Worm (Caenorhabditis elegans) whole organism, midembryonic: Measurements from ENCODE around the gene F02D8.1.

ENCODE experiments used
- T22C8.4 ChIP-seq: fragments of 200-800 bp; sonication (Bioruptor generic); IDR thresholded peaks from 2 replicates; pipeline ENCODE4 v1.3.6; 2022; ENCODE audit warnings: missing genetic modification characterization, missing compliant biosample characterization
- cog-1 ChIP-seq: sonication (generic microtip); optimal IDR thresholded peaks from 2 replicates; lab custom pipeline; 2016; ENCODE audit warnings: missing genetic modification characterization, missing compliant biosample characterization
- flt-1 ChIP-seq: fragments of 200-800 bp; sonication (Bioruptor generic); IDR thresholded peaks from 2 replicates; pipeline ENCODE4 v1.3.6; 2022; ENCODE audit warnings: missing genetic modification characterization, missing compliant biosample characterization
- klf-2 ChIP-seq: fragments of 200-800 bp; sonication (Bioruptor generic); conservative IDR thresholded peaks from 2 replicates; pipeline ENCODE4 v1.3.6; 2022; ENCODE audit warnings: missing genetic modification reagents, missing genetic modification characterization, missing compliant biosample characterization
- med-1 ChIP-seq: sonication (generic microtip); optimal IDR thresholded peaks from 2 replicates; lab custom pipeline; 2017; ENCODE audit warnings: missing genetic modification characterization, mild to moderate bottlenecking, missing compliant biosample characterization, antibody characterized with exemption, missing genetic modification reagents; ENCODE audit not compliant: insufficient read depth
- ref-1 ChIP-seq: fragments of 200-800 bp; sonication (Bioruptor generic); conservative IDR thresholded peaks from 2 replicates; pipeline ENCODE4 v1.3.6; 2022; ENCODE audit warnings: missing genetic modification reagents, missing genetic modification characterization, missing compliant biosample characterization
- tab-1 ChIP-seq: fragments of 200-800 bp; sonication (Bioruptor generic); IDR thresholded peaks from 2 replicates; pipeline ENCODE4 v1.3.6; 2022; ENCODE audit warnings: missing genetic modification characterization, missing compliant biosample characterization
- ztf-23 ChIP-seq: fragments of 200-800 bp; sonication (Bioruptor generic); IDR thresholded peaks from 2 replicates; pipeline ENCODE4 v1.3.6; 2022; ENCODE audit warnings: missing genetic modification reagents, missing genetic modification characterization, missing compliant biosample characterization
- ztf-29 ChIP-seq: fragments of 200-800 bp; sonication (Bioruptor generic); IDR thresholded peaks from 2 replicates; pipeline ENCODE4 v1.3.6; 2022; ENCODE audit warnings: missing genetic modification reagents, missing genetic modification characterization, missing compliant biosample characterization

Gene F02D8.1

ce11 chrV:14984593-14984992 is 6.1 kb upstream of the F02D8.1 start, which contains the start of gene F02D8.4:
Gene F02D8.4, plus strand, starts transcription at chrV:14984893.
- TF ChIP-seq flt-1 (GFP tag; lab: Robert Waterston, UW), result no peak

ce11 chrV:14979937-14980336 is 1.4 kb upstream of the F02D8.1 start, which contains the start of gene xbx-1:
Gene xbx-1, plus strand, starts transcription at chrV:14980237.
- TF ChIP-seq tab-1 (GFP tag; lab: Robert Waterston, UW) (no peak), klf-2 (GFP tag; lab: Robert Waterston, UW) (no peak), med-1 (GFP tag; lab: Kevin White, UChicago) (no peak), cog-1 (tag; lab: Kevin White, UChicago) (no peak), ztf-29 (GFP tag; lab: Robert Waterston, UW) (no peak), ref-1 (GFP tag; lab: Robert Waterston, UW) (no peak), ztf-23 (no peak), flt-1 (GFP tag; lab: Robert Waterston, UW) (no peak), T22C8.4 (no peak)

- TF ChIP-seq flt-1 (GFP tag; lab: Robert Waterston, UW) (no peak), med-1 (GFP tag; lab: Kevin White, UChicago) (no peak), tab-1 (GFP tag; lab: Robert Waterston, UW) (no peak), klf-2 (GFP tag; lab: Robert Waterston, UW) (no peak), T22C8.4 (no peak), ztf-29 (GFP tag; lab: Robert Waterston, UW) (no peak), cog-1 (tag; lab: Kevin White, UChicago) (no peak), ztf-23 (no peak), ref-1 (GFP tag; lab: Robert Waterston, UW) (no peak)
Observed at ce11 chrV:14971136-14971535, 7.4 kb downstream of the F02D8.1 start, which contains the start of gene nlp-59. Gene nlp-59, plus strand, starts transcription at chrV:14971436.

- TF ChIP-seq T22C8.4 (no peak), ztf-23 (no peak), flt-1 (GFP tag; lab: Robert Waterston, UW) (no peak), klf-2 (GFP tag; lab: Robert Waterston, UW) (no peak), ref-1 (GFP tag; lab: Robert Waterston, UW) (no peak)
Observed at ce11 chrV:14955676-14956075, 22.8 kb downstream of the F02D8.1 start, which contains the start of gene F02D8.9. Gene F02D8.9, minus strand, starts transcription at chrV:14955776.

ce11 chrV:14954633-14955032 is 23.9 kb downstream of the F02D8.1 start, which contains the start of gene C30G7.5:
Gene C30G7.5, minus strand, starts transcription at chrV:14954733.
- TF ChIP-seq tab-1 (GFP tag; lab: Robert Waterston, UW), result no peak
- TF ChIP-seq med-1 (GFP tag; lab: Kevin White, UChicago), result no peak
- TF ChIP-seq klf-2 (GFP tag; lab: Robert Waterston, UW), result no peak

ce11 chrV:14949477-14949876 is 29.0 kb downstream of the F02D8.1 start, which contains the start of gene hil-1:
Gene hil-1, plus strand, starts transcription at chrV:14949777.
- TF ChIP-seq flt-1 (GFP tag; lab: Robert Waterston, UW) (no peak), cog-1 (tag; lab: Kevin White, UChicago) (no peak), ztf-29 (GFP tag; lab: Robert Waterston, UW) (no peak), T22C8.4 (no peak), tab-1 (GFP tag; lab: Robert Waterston, UW) (no peak)

- TF ChIP-seq cog-1 (tag; lab: Kevin White, UChicago), result no peak
- TF ChIP-seq klf-2 (GFP tag; lab: Robert Waterston, UW), result no peak
- TF ChIP-seq ref-1 (GFP tag; lab: Robert Waterston, UW), result no peak
- TF ChIP-seq ztf-29 (GFP tag; lab: Robert Waterston, UW), result no peak
- TF ChIP-seq ztf-23, result no peak
- TF ChIP-seq med-1 (GFP tag; lab: Kevin White, UChicago), result no peak
- TF ChIP-seq T22C8.4, result no peak
- no peak for TF ChIP-seq flt-1 (GFP tag; lab: Robert Waterston, UW)
- TF ChIP-seq tab-1 (GFP tag; lab: Robert Waterston, UW), result no peak
Observed at ce11 chrV:14948566-14948965, 29.9 kb downstream of the F02D8.1 start.

- TF ChIP-seq tab-1 (GFP tag; lab: Robert Waterston, UW), result no peak
- no peak for TF ChIP-seq med-1 (GFP tag; lab: Kevin White, UChicago)
- TF ChIP-seq klf-2 (GFP tag; lab: Robert Waterston, UW), result no peak
- TF ChIP-seq cog-1 (tag; lab: Kevin White, UChicago), result no peak
- TF ChIP-seq T22C8.4, result no peak
- TF ChIP-seq ztf-29 (GFP tag; lab: Robert Waterston, UW), result no peak
- TF ChIP-seq ztf-23, result no peak
- no peak for TF ChIP-seq ref-1 (GFP tag; lab: Robert Waterston, UW)
- TF ChIP-seq flt-1 (GFP tag; lab: Robert Waterston, UW), result no peak
Observed at ce11 chrV:14947022-14947421, 31.5 kb downstream of the F02D8.1 start, which contains the start of gene C30G7.4. Gene C30G7.4, minus strand, starts transcription at chrV:14947122.

- no peak for TF ChIP-seq ztf-29 (GFP tag; lab: Robert Waterston, UW)
- no peak for TF ChIP-seq tab-1 (GFP tag; lab: Robert Waterston, UW)
- TF ChIP-seq cog-1 (tag; lab: Kevin White, UChicago), result no peak
- no peak for TF ChIP-seq klf-2 (GFP tag; lab: Robert Waterston, UW)
- TF ChIP-seq flt-1 (GFP tag; lab: Robert Waterston, UW), result no peak
- no peak for TF ChIP-seq ztf-23
- TF ChIP-seq T22C8.4, result no peak
- no peak for TF ChIP-seq med-1 (GFP tag; lab: Kevin White, UChicago)
- TF ChIP-seq ref-1 (GFP tag; lab: Robert Waterston, UW), result no peak
Observed at ce11 chrV:14945697-14946096, 32.8 kb downstream of the F02D8.1 start, which contains the start of gene C30G7.3. Gene C30G7.3, minus strand, starts transcription at chrV:14945704.

- peak; percentile 78 for TF ChIP-seq T22C8.4
- no peak for TF ChIP-seq ztf-29 (GFP tag; lab: Robert Waterston, UW)
- no peak for TF ChIP-seq klf-2 (GFP tag; lab: Robert Waterston, UW)
- TF ChIP-seq tab-1 (GFP tag; lab: Robert Waterston, UW), result no peak
- TF ChIP-seq ztf-23, result no peak
Observed at ce11 chrV:14945124-14945523, 33.4 kb downstream of the F02D8.1 start.
